Worm (Caenorhabditis elegans) whole organism, L2 larva: ENCODE measurements around the gene unc-82.

Experiments
- C34F6.9 ChIP-seq: fragments of 150-350 bp; optimal IDR thresholded peaks from 2 replicates; lab custom pipeline; 2014; ENCODE audit warnings: missing biosample characterization, missing genetic modification characterization
- F13H6.1 ChIP-seq: sonication (generic microtip); optimal IDR thresholded peaks from 2 replicates; lab custom pipeline; 2016; ENCODE audit warnings: missing genetic modification characterization, missing compliant biosample characterization
- Y55F3AM.14 ChIP-seq: fragments of 200-800 bp; sonication (Bioruptor generic); optimal IDR thresholded peaks from 2 replicates; lab custom pipeline; 2018; ENCODE audit warnings: mild to moderate bottlenecking, missing genetic modification characterization, missing compliant biosample characterization
- ZK546.5 ChIP-seq: sonication (generic microtip); optimal IDR thresholded peaks from 2 replicates; lab custom pipeline; 2017; ENCODE audit warnings: missing biosample characterization, missing genetic modification characterization
- aly-2 ChIP-seq: fragments of 150-350 bp; optimal IDR thresholded peaks from 2 replicates; lab custom pipeline; 2014; ENCODE audit warnings: missing biosample characterization, missing genetic modification characterization
- ama-1 ChIP-seq: fragments of 150-350 bp; optimal IDR thresholded peaks from 2 replicates; lab custom pipeline; 2018; ENCODE audit warnings: inconsistent platforms
- ceh-16 ChIP-seq: fragments of 150-350 bp; optimal IDR thresholded peaks from 2 replicates; lab custom pipeline; 2014; ENCODE audit warnings: missing biosample characterization, missing genetic modification characterization
- ceh-82 ChIP-seq: fragments of 150-350 bp; optimal IDR thresholded peaks from 2 replicates; lab custom pipeline; 2014; ENCODE audit warnings: missing biosample characterization, missing genetic modification characterization
- crh-2 ChIP-seq: sonication (generic microtip); optimal IDR thresholded peaks from 2 replicates; lab custom pipeline; 2017; ENCODE audit warnings: missing biosample characterization, missing genetic modification characterization
- egl-27 ChIP-seq: sonication (generic microtip); optimal IDR thresholded peaks from 3 replicates; lab custom pipeline; 2017; ENCODE audit warnings: missing biosample characterization, missing genetic modification reagents, missing genetic modification characterization
- elt-3 ChIP-seq: sonication (generic microtip); optimal IDR thresholded peaks from 2 replicates; lab custom pipeline; 2017; ENCODE audit warnings: missing biosample characterization, missing genetic modification characterization
- fos-1 ChIP-seq: fragments of 150-350 bp; optimal IDR thresholded peaks from 2 replicates; lab custom pipeline; 2014; ENCODE audit warnings: missing biosample characterization, missing genetic modification characterization
- gmeb-1 ChIP-seq: fragments of 150-350 bp; optimal IDR thresholded peaks from 2 replicates; lab custom pipeline; 2014; ENCODE audit warnings: missing biosample characterization, missing genetic modification characterization
- lin-11 ChIP-seq: fragments of 150-350 bp; sonication (generic microtip); optimal IDR thresholded peaks from 2 replicates; lab custom pipeline; 2014; ENCODE audit warnings: missing biosample characterization, missing genetic modification characterization, inconsistent platforms, mixed read lengths
- lin-13 ChIP-seq: fragments of 150-350 bp; optimal IDR thresholded peaks from 2 replicates; lab custom pipeline; 2014; ENCODE audit warnings: missing biosample characterization, missing genetic modification reagents, missing genetic modification characterization
- lsy-2 ChIP-seq, 2 experiments: fragments of 150-350 bp in 1 of 2; sonication (generic microtip) in 1 of 2; optimal IDR thresholded peaks; 2 replicates each; lab custom pipeline; 2014 to 2017; ENCODE audit warnings: missing biosample characterization in 2 of 2, missing genetic modification characterization in 2 of 2
- mdl-1 ChIP-seq, 2 experiments: fragments of 150-350 bp in 1 of 2; sonication (generic microtip) in 1 of 2; optimal IDR thresholded peaks; 2 replicates each; lab custom pipeline; 2017; ENCODE audit warnings: missing biosample characterization in 2 of 2, missing genetic modification characterization in 2 of 2
- nhr-10 ChIP-seq: sonication (generic microtip); optimal IDR thresholded peaks from 2 replicates; lab custom pipeline; 2017; ENCODE audit warnings: missing biosample characterization, missing genetic modification characterization
- nhr-12 ChIP-seq: fragments of 150-350 bp; optimal IDR thresholded peaks from 2 replicates; lab custom pipeline; 2014; ENCODE audit warnings: missing biosample characterization, missing genetic modification characterization
- nhr-129 ChIP-seq: fragments of 150-350 bp; optimal IDR thresholded peaks from 2 replicates; lab custom pipeline; 2014; ENCODE audit warnings: missing biosample characterization, missing genetic modification characterization
- nhr-23 ChIP-seq: fragments of 150-350 bp; optimal IDR thresholded peaks from 2 replicates; lab custom pipeline; 2014; ENCODE audit warnings: missing biosample characterization, missing genetic modification reagents, missing genetic modification characterization
- nhr-237 ChIP-seq: fragments of 150-350 bp; optimal IDR thresholded peaks from 2 replicates; lab custom pipeline; 2014; ENCODE audit warnings: missing biosample characterization, missing genetic modification characterization
- nhr-25 ChIP-seq: fragments of 150-350 bp; sonication (generic microtip); optimal IDR thresholded peaks from 3 replicates; lab custom pipeline; 2014; ENCODE audit warnings: missing biosample characterization, missing genetic modification characterization
- nhr-6 ChIP-seq: fragments of 150-350 bp; optimal IDR thresholded peaks from 2 replicates; lab custom pipeline; 2014; ENCODE audit warnings: missing biosample characterization, missing genetic modification characterization
- peb-1 ChIP-seq: fragments of 150-350 bp; optimal IDR thresholded peaks from 2 replicates; lab custom pipeline; 2014; ENCODE audit warnings: missing biosample characterization, missing genetic modification characterization
- sem-4 ChIP-seq: fragments of 150-350 bp; optimal IDR thresholded peaks from 2 replicates; lab custom pipeline; 2014; ENCODE audit warnings: missing biosample characterization, missing genetic modification reagents, missing genetic modification characterization
- sma-3 ChIP-seq: sonication (generic microtip); optimal IDR thresholded peaks from 2 replicates; lab custom pipeline; 2016; ENCODE audit warnings: missing genetic modification reagents, missing genetic modification characterization, missing compliant biosample characterization
- sma-9 ChIP-seq, 2 experiments: fragments of 150-350 bp in 1 of 2; sonication (generic microtip) in 1 of 2; optimal IDR thresholded peaks; 2 replicates each; lab custom pipeline; 2014 to 2016; ENCODE audit warnings: missing genetic modification characterization in 2 of 2, mild to moderate bottlenecking in 1 of 2, missing biosample characterization in 1 of 2, missing compliant biosample characterization in 1 of 2, missing genetic modification reagents in 1 of 2, moderate library complexity in 1 of 2
- unc-39 ChIP-seq: fragments of 150-350 bp; optimal IDR thresholded peaks from 2 replicates; lab custom pipeline; 2014; ENCODE audit warnings: missing biosample characterization, missing genetic modification characterization
- unc-55 ChIP-seq: fragments of 150-350 bp; sonication (generic microtip); optimal IDR thresholded peaks from 3 replicates; lab custom pipeline; 2014; ENCODE audit warnings: missing biosample characterization, missing genetic modification reagents, missing genetic modification characterization
- unc-62 ChIP-seq: fragments of 150-350 bp; optimal IDR thresholded peaks from 2 replicates; lab custom pipeline; 2014; ENCODE audit warnings: missing biosample characterization, missing genetic modification reagents, missing genetic modification characterization
- zag-1 ChIP-seq: fragments of 150-350 bp; optimal IDR thresholded peaks from 2 replicates; lab custom pipeline; 2014; ENCODE audit warnings: missing biosample characterization, missing genetic modification characterization
- ztf-1 ChIP-seq: fragments of 200-800 bp; sonication (Bioruptor generic); conservative IDR thresholded peaks from 2 replicates; pipeline ENCODE4 v1.3.6; 2022; ENCODE audit warnings: missing genetic modification characterization, missing compliant biosample characterization
- ztf-11 ChIP-seq: sonication (generic microtip); optimal IDR thresholded peaks from 2 replicates; lab custom pipeline; 2017; ENCODE audit warnings: missing biosample characterization, missing genetic modification characterization

unc-82 gene

DNA sequence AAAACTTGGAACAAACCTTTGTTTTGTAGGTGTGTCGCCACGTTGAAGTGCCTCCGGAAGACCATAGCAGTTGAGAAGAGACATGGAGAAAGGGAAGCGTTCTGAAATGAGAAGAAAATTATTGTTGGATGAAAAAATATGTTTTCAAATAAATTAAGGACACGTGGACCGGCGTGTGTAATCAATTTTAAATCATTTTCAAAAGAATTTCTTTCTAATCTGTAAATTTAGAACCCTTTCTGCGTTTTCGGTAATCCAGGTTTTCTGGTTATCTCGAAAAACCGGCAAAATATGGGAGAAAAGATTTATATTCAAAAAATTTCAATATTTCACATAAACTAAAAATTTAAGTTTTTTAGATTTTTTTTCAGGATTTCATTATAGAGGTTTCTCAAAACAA lies 35.5 kb upstream of the unc-82 start, which contains the start of gene mob-3:
mob-3 (minus strand) TSS at position 101 of the 400 bp plus-strand sequence.
- no peak for TF ChIP-seq nhr-129
- no peak for TF ChIP-seq Y55F3AM.14 (GFP tag; lab: Kevin White, UChicago)
- TF ChIP-seq peb-1 (tag; lab: Kevin White, UChicago), result no peak
- TF ChIP-seq unc-39 (tag; lab: Kevin White, UChicago), result no peak
- no peak for TF ChIP-seq nhr-10 (tag; lab: Kevin White, UChicago)
- TF ChIP-seq ztf-1 (GFP tag; lab: Robert Waterston, UW), result no peak
- TF ChIP-seq lin-13 (GFP tag; lab: Kevin White, UChicago), result no peak

DNA sequence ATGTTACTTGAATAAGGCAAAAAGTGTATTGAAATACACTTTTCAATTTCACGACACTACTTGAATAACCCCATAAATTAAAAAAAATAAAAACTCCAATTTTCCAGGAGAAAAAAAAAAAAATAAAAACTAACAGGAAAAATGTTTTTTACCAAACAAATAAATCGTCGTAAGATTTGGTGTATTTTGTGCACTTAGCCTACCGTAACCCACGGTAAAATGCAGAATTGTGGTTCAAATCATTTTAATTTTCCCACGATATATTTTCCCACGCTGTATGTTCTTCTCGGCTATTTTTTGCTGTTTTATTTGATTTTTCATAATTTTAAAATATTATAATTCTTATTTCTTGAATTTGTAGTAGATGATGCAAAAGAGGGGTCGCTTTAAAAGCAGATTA lies 34.6 kb upstream of the unc-82 start:
- TF ChIP-seq unc-62 (GFP tag; lab: Kevin White, UChicago), result no peak
- TF ChIP-seq, all 48 proteins: peak for 0

DNA sequence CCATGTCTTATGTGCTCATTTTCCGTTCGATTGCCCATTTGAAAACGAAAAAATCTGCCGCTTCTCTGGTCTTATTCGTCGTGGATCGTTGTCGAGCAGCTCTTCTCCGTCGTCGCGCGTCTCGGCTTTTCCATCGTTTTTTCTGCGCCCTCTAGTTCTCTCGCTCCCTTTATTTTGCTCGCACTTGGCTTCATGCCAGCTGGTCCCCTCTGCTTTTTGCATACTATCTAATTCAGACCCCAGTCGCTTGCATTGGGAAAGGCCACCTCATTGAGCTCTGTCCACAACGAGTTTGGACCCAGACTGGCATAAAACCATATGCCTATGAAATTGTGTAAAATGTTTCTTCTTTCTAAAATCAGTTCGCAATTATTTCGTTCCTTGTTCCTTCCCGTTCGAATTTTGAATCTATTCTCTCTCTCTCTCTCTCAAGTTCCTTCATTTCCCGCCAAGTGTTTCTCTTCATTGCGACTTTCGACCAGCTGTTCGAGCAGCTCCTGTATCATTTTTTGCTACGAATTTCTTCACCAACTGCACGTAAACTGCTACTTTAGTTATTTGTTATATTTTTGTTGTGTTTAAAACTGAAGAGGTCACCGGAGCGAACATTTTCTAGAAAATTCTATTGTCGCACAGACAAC lies 34.1 kb upstream of the unc-82 start:
- TF ChIP-seq nhr-237 (no peak), zag-1 (tag; lab: Kevin White, UChicago) (peak; percentile 54), nhr-129 (peak; percentile 22), ZK546.5 (tag; lab: Kevin White, UChicago) (no peak), lin-13 (GFP tag; lab: Kevin White, UChicago) (no peak), unc-55 (GFP tag; lab: Kevin White, UChicago) (peak; percentile 17), C34F6.9 (tag; lab: Kevin White, UChicago) (peak; percentile 22), nhr-12 (tag; lab: Kevin White, UChicago) (no peak), sma-9 (GFP tag; optimal IDR thresholded peaks at IDR 0.05; lab: Kevin White, UChicago) (peak; percentile 31), sma-9 (tag; optimal IDR thresholded peaks at IDR 0.05; lab: Kevin White, UChicago) (no peak), lin-11 (tag; lab: Kevin White, UChicago) (peak; percentile 37), F13H6.1 (tag; lab: Kevin White, UChicago) (peak; percentile 61)
- TF ChIP-seq, all 48 proteins: peak for 7

DNA sequence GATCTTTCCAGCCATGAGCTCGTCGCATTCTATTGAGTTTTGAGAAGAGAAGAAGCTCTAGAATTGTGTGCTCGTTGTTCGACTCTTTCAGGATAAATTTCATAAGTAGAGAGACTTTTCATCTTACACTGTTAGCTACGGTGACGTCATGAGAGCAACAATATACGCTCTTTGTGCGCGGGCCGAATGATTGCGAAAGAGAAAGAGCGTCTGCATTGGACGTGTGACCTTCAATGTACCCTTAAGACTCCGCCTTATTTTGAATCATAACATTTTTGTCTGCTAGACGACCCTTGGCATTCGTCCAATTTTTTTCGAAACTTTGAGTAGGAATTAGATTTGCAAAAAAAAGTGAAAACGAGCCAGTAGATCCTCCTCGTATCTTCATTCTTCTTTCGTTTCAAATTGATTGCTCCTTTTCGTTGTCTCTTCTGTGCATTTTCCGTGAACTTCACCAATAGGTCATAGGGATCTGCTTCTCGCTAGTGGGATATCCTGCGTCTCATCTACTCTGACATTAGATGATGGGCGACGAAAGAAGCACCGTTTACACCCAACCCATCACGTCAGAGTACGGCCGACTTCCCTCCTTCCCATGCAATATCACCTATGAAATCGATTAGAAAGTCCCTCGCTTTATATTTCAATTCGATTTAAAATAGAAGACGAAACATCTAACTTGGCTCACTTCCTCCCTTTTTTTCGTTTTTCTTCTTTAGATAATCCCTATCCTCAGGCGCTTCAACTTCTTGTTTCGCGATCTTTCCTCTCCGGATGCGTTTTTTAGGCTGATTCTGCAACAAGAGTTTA lies 32.6 kb upstream of the unc-82 start:
- TF ChIP-seq fos-1 (tag; lab: Kevin White, UChicago) (peak; percentile 10), unc-55 (GFP tag; lab: Kevin White, UChicago) (peak; percentile 61), F13H6.1 (tag; lab: Kevin White, UChicago) (peak; percentile 48), ceh-16 (tag; lab: Kevin White, UChicago) (no peak), lsy-2 (tag; optimal IDR thresholded peaks at IDR 0.05; lab: Kevin White, UChicago) (peak in 1 of 2 experiments; percentile 50), nhr-23 (tag; lab: Kevin White, UChicago) (no peak), ceh-82 (tag; lab: Kevin White, UChicago) (no peak), zag-1 (tag; lab: Kevin White, UChicago) (peak; percentile 33), C34F6.9 (tag; lab: Kevin White, UChicago) (peak; percentile 63), nhr-6 (tag; lab: Kevin White, UChicago) (peak; percentile 40), aly-2 (no peak), peb-1 (tag; lab: Kevin White, UChicago) (no peak), nhr-25 (tag; lab: Kevin White, UChicago) (no peak), unc-39 (tag; lab: Kevin White, UChicago) (no peak), crh-2 (tag; lab: Kevin White, UChicago) (peak; percentile 51), ama-1 (lab: Kevin White, UChicago) (no peak), ztf-1 (GFP tag; lab: Robert Waterston, UW) (no peak), mdl-1 (tag; optimal IDR thresholded peaks at IDR 0.05; lab: Kevin White, UChicago) (peak in 1 of 2 experiments; percentile 9), sma-3 (GFP tag; lab: Kevin White, UChicago) (no peak), ZK546.5 (tag; lab: Kevin White, UChicago) (no peak), nhr-129 (peak; percentile 83), gmeb-1 (tag; lab: Kevin White, UChicago) (no peak), ztf-11 (no peak), lin-11 (tag; lab: Kevin White, UChicago) (peak; percentile 25), egl-27 (tag; lab: Kevin White, UChicago) (peak; percentile 17), nhr-237 (no peak), Y55F3AM.14 (GFP tag; lab: Kevin White, UChicago) (no peak), nhr-12 (tag; lab: Kevin White, UChicago) (no peak), lin-13 (GFP tag; lab: Kevin White, UChicago) (peak; percentile 27), nhr-10 (tag; lab: Kevin White, UChicago) (no peak), sem-4 (tag; lab: Kevin White, UChicago) (no peak), sma-9 (GFP tag; optimal IDR thresholded peaks at IDR 0.05; lab: Kevin White, UChicago) (peak; percentile 89), sma-9 (tag; optimal IDR thresholded peaks at IDR 0.05; lab: Kevin White, UChicago) (no peak), elt-3 (tag; lab: Kevin White, UChicago) (no peak)
